Fruit fly (Drosophila melanogaster): ENCODE results near the gene CG3448.

DNA sequence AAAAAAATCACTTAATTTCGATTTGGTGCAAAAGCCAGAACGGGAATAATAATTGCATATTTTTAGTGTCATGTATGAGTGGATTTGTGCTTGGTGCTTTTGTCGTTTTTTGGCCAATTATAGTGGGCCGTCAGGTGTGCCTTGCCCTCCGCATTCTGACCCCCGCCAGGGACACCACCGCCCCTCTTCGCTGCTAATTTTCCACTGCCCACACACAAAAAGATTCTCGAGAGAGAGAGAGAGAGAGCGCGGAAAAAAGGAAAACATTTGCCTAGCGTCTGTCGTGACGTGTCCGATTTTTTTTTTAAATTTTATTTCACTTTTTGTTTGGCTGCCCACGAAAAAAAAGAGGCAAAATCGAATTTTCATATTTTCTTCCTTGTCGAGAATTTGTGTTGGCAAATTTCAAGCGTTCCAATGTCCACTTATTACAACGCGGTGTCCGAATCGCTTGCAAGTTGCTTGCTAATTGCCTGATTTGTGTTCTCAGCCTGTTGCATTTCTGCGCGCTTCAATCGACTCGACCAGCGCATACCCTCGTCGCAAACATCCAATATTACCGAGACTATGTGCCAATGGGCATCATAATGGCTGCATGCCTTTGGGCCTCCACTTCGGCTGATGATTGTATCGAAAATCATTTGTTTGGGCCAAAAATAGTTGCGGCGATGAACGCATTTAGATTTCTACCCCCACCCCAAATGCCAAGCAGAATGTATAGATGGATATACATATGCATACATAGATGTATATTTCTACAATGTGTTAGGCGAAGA, 19.3 kb downstream of the CG3448 start:
- TF ChIP-seq psq (GFP tag; optimal IDR thresholded peaks at IDR 0.05) (no peak), h (GFP tag; optimal IDR thresholded peaks at IDR 0.05) (no peak), Myc (optimal IDR thresholded peaks at IDR 0.05) (no peak), Hr83 (GFP tag; optimal IDR thresholded peaks at IDR 0.05; ENCODE audit: poor library complexity, severe bottlenecking) (no peak), dsf (GFP tag; optimal IDR thresholded peaks at IDR 0.05; ENCODE audit: borderline replicate concordance) (no peak)

Data from whole organism, wandering third instar larva.